Fruit fly (Drosophila melanogaster): ENCODE results near the gene PVRAP.
A peak's percentile ranks its signal among the peaks of the same experiment; 100 is the strongest.

The PVRAP gene

DNA sequence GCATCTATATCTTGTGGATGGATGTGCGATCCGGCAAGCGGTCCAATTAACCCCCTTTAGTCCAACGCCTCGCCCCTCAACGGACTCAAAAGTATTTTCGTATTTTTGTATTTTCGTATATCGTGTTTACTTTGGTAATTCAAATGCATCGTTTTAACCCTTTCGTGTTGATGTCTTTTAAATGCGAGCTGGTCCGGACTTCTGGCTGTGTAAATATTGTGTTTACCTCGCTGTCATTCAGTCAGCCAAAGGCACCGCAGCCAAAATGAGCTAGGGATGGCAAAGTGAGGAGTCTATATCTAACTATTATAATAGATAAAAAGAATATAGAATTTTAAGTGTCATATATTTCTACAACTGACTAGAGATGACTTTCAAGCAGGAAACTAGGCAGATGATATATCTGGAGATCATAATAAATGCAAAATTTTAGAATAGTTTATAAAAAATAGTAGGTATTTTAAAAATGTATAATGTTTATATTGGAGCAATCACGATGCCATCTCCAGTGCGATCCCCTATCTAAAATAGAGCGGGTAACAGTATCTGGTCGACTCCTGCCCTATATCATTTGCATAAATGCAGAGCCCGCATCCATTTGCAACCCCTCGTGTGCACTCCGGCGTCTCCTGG, 13.3 kb upstream of the PVRAP start (continued):
- TF ChIP-seq danr (GFP tag; IDR thresholded peaks at IDR 0.05) (no peak), CG12155 (GFP tag; optimal IDR thresholded peaks at IDR 0.05) (no peak), crc (GFP tag; optimal IDR thresholded peaks at IDR 0.05) (no peak), sob (GFP tag; IDR thresholded peaks at IDR 0.05) (no peak), H15 (GFP tag; IDR thresholded peaks at IDR 0.05) (no peak), H2.0 (GFP tag; IDR thresholded peaks at IDR 0.05) (no peak), hth (optimal IDR thresholded peaks at IDR 0.05) (peak; percentile 21), lov (optimal IDR thresholded peaks at IDR 0.05) (no peak), lov (GFP tag; IDR thresholded peaks at IDR 0.05) (no peak), CG8089 (GFP tag; optimal IDR thresholded peaks at IDR 0.05) (no peak), CG3281 (GFP tag; optimal IDR thresholded peaks at IDR 0.05) (no peak), vvl (GFP tag; IDR thresholded peaks at IDR 0.05) (peak; percentile 33; the same call in 1 of the 2 replicates), fu2 (GFP tag; optimal IDR thresholded peaks at IDR 0.05) (no peak), CG17186 (GFP tag; optimal IDR thresholded peaks at IDR 0.05) (no peak), CG7839 (tag; optimal IDR thresholded peaks at IDR 0.05) (no peak), Nf-YC (tag; optimal IDR thresholded peaks at IDR 0.05) (no peak), ci (GFP tag; IDR thresholded peaks at IDR 0.05) (0 out of 3 replicates have a peak, but pooled peaks have one; percentile 41), Oli (tag; optimal IDR thresholded peaks at IDR 0.05) (no peak), CG8765 (GFP tag; IDR thresholded peaks at IDR 0.05) (no peak), CG4820 (GFP tag; optimal IDR thresholded peaks at IDR 0.05) (no peak), mam (GFP tag; optimal IDR thresholded peaks at IDR 0.05) (no peak), CG4730 (GFP tag; IDR thresholded peaks at IDR 0.05) (no peak), CG10959 (GFP tag; IDR thresholded peaks at IDR 0.05) (no peak), Sin3A (optimal IDR thresholded peaks at IDR 0.05) (no peak), Spps (tag; optimal IDR thresholded peaks at IDR 0.05) (no peak), emc (GFP tag; optimal IDR thresholded peaks at IDR 0.05) (no peak), esg (GFP tag; conservative IDR thresholded peaks at IDR 0.05) (no peak), CG17385 (GFP tag; optimal IDR thresholded peaks at IDR 0.05) (no peak), gfzf (GFP tag; optimal IDR thresholded peaks at IDR 0.05) (no peak), Hr78 (GFP tag; optimal IDR thresholded peaks at IDR 0.05) (no peak), sisA (GFP tag; IDR thresholded peaks at IDR 0.05) (no peak), bowl (GFP tag; IDR thresholded peaks at IDR 0.05) (no peak), pb (GFP tag; optimal IDR thresholded peaks at IDR 0.05) (no peak), CG6654 (GFP tag; optimal IDR thresholded peaks at IDR 0.05) (no peak), zfh2 (GFP tag; optimal IDR thresholded peaks at IDR 0.05) (no peak), CG30020 (tag; optimal IDR thresholded peaks at IDR 0.05) (no peak), CG43689 (GFP tag; IDR thresholded peaks at IDR 0.05) (no peak), E2f1 (GFP tag; IDR thresholded peaks at IDR 0.05) (no peak), Ravus (GFP tag; IDR thresholded peaks at IDR 0.05) (no peak), CG14667 (GFP tag; IDR thresholded peaks at IDR 0.05) (no peak), ftz-f1 (GFP tag; optimal IDR thresholded peaks at IDR 0.05) (no peak), CG10431 (GFP tag; optimal IDR thresholded peaks at IDR 0.05) (no peak), CG10366 (GFP tag; IDR thresholded peaks at IDR 0.05) (no peak), CG1647 (GFP tag; optimal IDR thresholded peaks at IDR 0.05) (no peak), CG10543 (GFP tag; optimal IDR thresholded peaks at IDR 0.05) (no peak), kay (GFP tag; optimal IDR thresholded peaks at IDR 0.05) (no peak), CG15514 (GFP tag; optimal IDR thresholded peaks at IDR 0.05) (no peak), dmrt99B (tag; optimal IDR thresholded peaks at IDR 0.05) (no peak), hkb (optimal IDR thresholded peaks at IDR 0.05) (no peak), hkb (GFP tag; IDR thresholded peaks at IDR 0.05) (no peak), Dll (GFP tag; IDR thresholded peaks at IDR 0.05; ENCODE audit: partially characterized antibody) (peak; percentile 42; the same call in 2 of the 4 replicates), HHEX (GFP tag; optimal IDR thresholded peaks at IDR 0.05) (no peak), zen2 (GFP tag; IDR thresholded peaks at IDR 0.05; ENCODE audit: partially characterized antibody) (no peak)

All from whole organism, embryonic.